Fruit fly (Drosophila melanogaster) whole organism, embryonic: ENCODE data around the gene mei-218.
A peak's percentile ranks its signal among the peaks of the same experiment; 100 is the strongest.

ENCODE experiments used
- Ada2b ChIP-seq: fragments of 200-800 bp; sonication (Bioruptor generic); IDR thresholded peaks from 2 replicates; pipeline ENCODE4 v1.3.6; 2022; ENCODE audit warnings: missing biosample characterization, missing genetic modification characterization
- B-H2 ChIP-seq: fragments of 200-800 bp; sonication (Bioruptor generic); optimal IDR thresholded peaks from 2 replicates; lab custom pipeline; 2018; ENCODE audit warnings: missing biosample characterization, mild to moderate bottlenecking, missing genetic modification characterization
- CG10321 ChIP-seq: fragments of 200-800 bp; sonication (Bioruptor generic); IDR thresholded peaks from 2 replicates; pipeline ENCODE4 v1.3.6; 2022; ENCODE audit warnings: missing biosample characterization, missing genetic modification characterization
- CG11398 ChIP-seq: fragments of 200-800 bp; sonication (Bioruptor generic); optimal IDR thresholded peaks from 2 replicates; lab custom pipeline; 2016; ENCODE audit warnings: missing biosample characterization, missing genetic modification characterization
- CG12071 ChIP-seq: fragments of 200-800 bp; sonication (Bioruptor generic); optimal IDR thresholded peaks from 3 replicates; lab custom pipeline; 2018; ENCODE audit warnings: missing biosample characterization, mild to moderate bottlenecking, missing genetic modification characterization
- CG12769 ChIP-seq: fragments of 200-800 bp; sonication (Bioruptor generic); optimal IDR thresholded peaks from 2 replicates; lab custom pipeline; 2019; ENCODE audit warnings: missing biosample characterization, mild to moderate bottlenecking, missing genetic modification characterization, moderate library complexity
- CG14014 ChIP-seq: fragments of 200-800 bp; sonication (Bioruptor generic); IDR thresholded peaks from 2 replicates; pipeline ENCODE4 v1.3.6; 2022; ENCODE audit warnings: missing biosample characterization, missing genetic modification characterization
- CG14667 ChIP-seq: fragments of 200-800 bp; sonication (Bioruptor generic); IDR thresholded peaks from 2 replicates; pipeline ENCODE4 v1.3.6; 2022; ENCODE audit warnings: missing biosample characterization, missing genetic modification characterization
- CG1602 ChIP-seq: fragments of 200-800 bp; sonication (Bioruptor generic); optimal IDR thresholded peaks from 3 replicates; lab custom pipeline; 2016; ENCODE audit warnings: missing biosample characterization, missing genetic modification characterization
- CG17328 ChIP-seq: fragments of 200-800 bp; sonication (Bioruptor generic); IDR thresholded peaks from 2 replicates; pipeline ENCODE4 v1.3.6; 2022; ENCODE audit warnings: missing biosample characterization, missing genetic modification characterization
- CG18011 ChIP-seq: fragments of 200-800 bp; sonication (Bioruptor generic); optimal IDR thresholded peaks from 2 replicates; lab custom pipeline; 2017; ENCODE audit warnings: missing biosample characterization, missing genetic modification characterization, mild to moderate bottlenecking, moderate library complexity, missing genotype
- CG30403 ChIP-seq: fragments of 200-800 bp; sonication (Bioruptor generic); optimal IDR thresholded peaks from 3 replicates; lab custom pipeline; 2016; ENCODE audit warnings: missing biosample characterization, missing genetic modification characterization
- CG30431 ChIP-seq: fragments of 200-800 bp; sonication (Bioruptor generic); optimal IDR thresholded peaks from 2 replicates; lab custom pipeline; 2017; ENCODE audit warnings: missing biosample characterization, missing genetic modification characterization
- CG34422 ChIP-seq: fragments of 200-800 bp; sonication (Bioruptor generic); IDR thresholded peaks from 3 replicates; pipeline ENCODE4 v1.3.6; 2022; ENCODE audit warnings: missing biosample characterization, missing genetic modification characterization
- CG42726 ChIP-seq: fragments of 200-800 bp; sonication (Bioruptor generic); IDR thresholded peaks from 2 replicates; pipeline ENCODE4 v1.3.6; 2022; ENCODE audit warnings: missing biosample characterization, missing genetic modification characterization; ENCODE audit not compliant: partially characterized antibody
- CG6683 ChIP-seq: fragments of 200-800 bp; sonication (Bioruptor generic); optimal IDR thresholded peaks from 2 replicates; lab custom pipeline; 2017; ENCODE audit warnings: missing biosample characterization, mild to moderate bottlenecking, missing genetic modification characterization, missing genetic modification reagents
- CG7271 ChIP-seq: fragments of 200-800 bp; sonication (Bioruptor generic); optimal IDR thresholded peaks from 2 replicates; lab custom pipeline; 2018; ENCODE audit warnings: missing biosample characterization, mild to moderate bottlenecking, missing genetic modification characterization, moderate library complexity
- CG7745 ChIP-seq: fragments of 200-800 bp; sonication (Bioruptor generic); optimal IDR thresholded peaks from 2 replicates; lab custom pipeline; 2018; ENCODE audit warnings: missing biosample characterization, mild to moderate bottlenecking, missing genetic modification characterization, moderate library complexity
- CG7839 ChIP-seq: fragments of 200-800 bp; sonication (Bioruptor generic); optimal IDR thresholded peaks from 3 replicates; lab custom pipeline; 2018; ENCODE audit warnings: missing biosample characterization, mild to moderate bottlenecking, missing genetic modification characterization, moderate library complexity
- CG7928 ChIP-seq: fragments of 200-800 bp; sonication (Bioruptor generic); optimal IDR thresholded peaks from 2 replicates; lab custom pipeline; 2017; ENCODE audit warnings: missing biosample characterization, mild to moderate bottlenecking, missing genetic modification characterization
- CG7963 ChIP-seq: fragments of 200-800 bp; sonication (Bioruptor generic); IDR thresholded peaks from 3 replicates; pipeline ENCODE4 v1.3.6; 2022; ENCODE audit warnings: missing biosample characterization, missing genetic modification characterization; ENCODE audit not compliant: partially characterized antibody
- CG8944 ChIP-seq: fragments of 200-800 bp; sonication (Bioruptor generic); optimal IDR thresholded peaks from 3 replicates; lab custom pipeline; 2016; ENCODE audit warnings: missing biosample characterization, missing genetic modification characterization
- CG9932 ChIP-seq: fragments of 200-800 bp; sonication (Bioruptor generic); IDR thresholded peaks from 2 replicates; pipeline ENCODE4 v1.3.6; 2022; ENCODE audit warnings: missing biosample characterization, missing genetic modification characterization
- Fer1 ChIP-seq: fragments of 200-800 bp; sonication (Bioruptor generic); optimal IDR thresholded peaks from 2 replicates; lab custom pipeline; 2017; ENCODE audit warnings: missing biosample characterization, mild to moderate bottlenecking, missing genetic modification characterization
- HmgZ ChIP-seq: fragments of 200-800 bp; sonication (Bioruptor generic); optimal IDR thresholded peaks from 2 replicates; lab custom pipeline; 2018; ENCODE audit warnings: missing biosample characterization, mild to moderate bottlenecking, missing genetic modification characterization
- NC2β ChIP-seq: fragments of 200-800 bp; sonication (Bioruptor generic); optimal IDR thresholded peaks from 2 replicates; lab custom pipeline; 2016; ENCODE audit warnings: missing biosample characterization, missing genetic modification characterization
- Optix ChIP-seq: fragments of 200-800 bp; sonication (Bioruptor generic); IDR thresholded peaks from 3 replicates; pipeline ENCODE4 v1.3.6; 2022; ENCODE audit warnings: missing biosample characterization, missing genetic modification characterization
- PHDP ChIP-seq: fragments of 200-800 bp; sonication (Bioruptor generic); optimal IDR thresholded peaks from 3 replicates; lab custom pipeline; 2018; ENCODE audit warnings: missing biosample characterization, mild to moderate bottlenecking, missing genetic modification characterization, moderate library complexity
- Vsx1 ChIP-seq: fragments of 200-800 bp; sonication (Bioruptor generic); optimal IDR thresholded peaks from 2 replicates; lab custom pipeline; 2017; ENCODE audit warnings: missing biosample characterization, mild to moderate bottlenecking, missing genetic modification characterization, missing genetic modification reagents
- ato ChIP-seq: fragments of 200-800 bp; sonication (Bioruptor generic); IDR thresholded peaks from 2 replicates; pipeline ENCODE4 v1.3.6; 2022; ENCODE audit warnings: missing biosample characterization, missing genetic modification characterization; ENCODE audit not compliant: partially characterized antibody
- cad ChIP-seq: fragments of >200 bp; optimal IDR thresholded peaks from 2 replicates; lab custom pipeline; 2017; ENCODE audit warnings: missing biosample characterization, missing genetic modification characterization
- crol ChIP-seq: fragments of 200-800 bp; sonication (Bioruptor generic); IDR thresholded peaks from 2 replicates; pipeline ENCODE4 v1.3.6; 2022; ENCODE audit warnings: missing biosample characterization, missing genetic modification characterization
- disco-r ChIP-seq: fragments of 200-800 bp; sonication (Bioruptor generic); optimal IDR thresholded peaks from 2 replicates; lab custom pipeline; 2016; ENCODE audit warnings: missing biosample characterization, missing genetic modification characterization
- eve ChIP-seq, 2 experiments: fragments of >200 bp; optimal IDR thresholded peaks; 2 replicates each; lab custom pipeline; 2017; ENCODE audit warnings: missing biosample characterization in 2 of 2, missing genetic modification characterization in 2 of 2
- exex ChIP-seq: fragments of 200-800 bp; sonication (Bioruptor generic); optimal IDR thresholded peaks from 4 replicates; lab custom pipeline; 2018; ENCODE audit warnings: missing biosample characterization, mild to moderate bottlenecking, missing genetic modification characterization, moderate library complexity
- jing ChIP-seq: fragments of 200-800 bp; sonication (Bioruptor generic); optimal IDR thresholded peaks from 2 replicates; lab custom pipeline; 2018; ENCODE audit warnings: missing biosample characterization, mild to moderate bottlenecking, missing genetic modification characterization
- kah ChIP-seq: fragments of 200-800 bp; sonication (Bioruptor generic); optimal IDR thresholded peaks from 2 replicates; lab custom pipeline; 2018; ENCODE audit warnings: missing biosample characterization, mild to moderate bottlenecking, missing genetic modification characterization
- peb ChIP-seq: fragments of 200-800 bp; sonication (Bioruptor generic); IDR thresholded peaks from 2 replicates; pipeline ENCODE4 v1.3.6; 2022; ENCODE audit warnings: missing biosample characterization, missing genetic modification characterization
- prd ChIP-seq, 3 experiments: fragments of >200 bp in 2 of 3; fragments of 200-800 bp in 1 of 3; sonication (Bioruptor generic) in 1 of 3; optimal IDR thresholded peaks in 2 of 3; IDR thresholded peaks in 1 of 3; 2 replicates in 2 of 3; 3 replicates in 1 of 3; pipeline versions ENCODE4 v1.3.6 to Lab custom; 2017 to 2022; ENCODE audit warnings: missing biosample characterization in 1 of 3, missing genetic modification characterization in 1 of 3
- pum ChIP-seq: fragments of 200-800 bp; sonication (Bioruptor generic); optimal IDR thresholded peaks from 2 replicates; lab custom pipeline; 2016; ENCODE audit warnings: missing biosample characterization, missing genetic modification characterization
- ranshi ChIP-seq: fragments of 200-800 bp; sonication (Bioruptor generic); IDR thresholded peaks from 2 replicates; pipeline ENCODE4 v1.3.6; 2022; ENCODE audit warnings: missing biosample characterization, missing genetic modification characterization
- slbo ChIP-seq: fragments of 200-800 bp; sonication (Bioruptor generic); IDR thresholded peaks from 2 replicates; pipeline ENCODE4 v1.3.6; 2022; ENCODE audit warnings: missing biosample characterization, missing genetic modification characterization
- tgo ChIP-seq: fragments of 200-800 bp; sonication (Bioruptor generic); IDR thresholded peaks from 3 replicates; pipeline ENCODE4 v1.3.6; 2022; ENCODE audit warnings: missing biosample characterization, missing genetic modification characterization
- tin ChIP-seq: fragments of 200-800 bp; sonication (Bioruptor generic); optimal IDR thresholded peaks from 3 replicates; lab custom pipeline; 2016; ENCODE audit warnings: missing biosample characterization, missing genetic modification characterization
- tll ChIP-seq, 2 experiments: fragments of 200-800 bp in 1 of 2; fragments of >200 bp in 1 of 2; sonication (Bioruptor generic) in 1 of 2; optimal IDR thresholded peaks; 2 replicates each; lab custom pipeline; 2017 to 2019; ENCODE audit warnings: missing biosample characterization in 2 of 2, missing genetic modification characterization in 2 of 2, mild to moderate bottlenecking in 1 of 2, moderate library complexity in 1 of 2
- trh ChIP-seq: fragments of 200-800 bp; sonication (Bioruptor generic); optimal IDR thresholded peaks from 2 replicates; lab custom pipeline; 2016; ENCODE audit warnings: missing biosample characterization, missing genetic modification characterization
- twi ChIP-seq: fragments of 200-800 bp; optimal IDR thresholded peaks from 2 replicates; lab custom pipeline; 2019; ENCODE audit warnings: missing biosample characterization, mild to moderate bottlenecking, missing genetic modification characterization, moderate library complexity
- vnd ChIP-seq: fragments of 200-800 bp; sonication (Bioruptor generic); IDR thresholded peaks from 3 replicates; pipeline ENCODE4 v1.3.6; 2022; ENCODE audit warnings: missing biosample characterization, missing genetic modification characterization; ENCODE audit not compliant: partially characterized antibody
- wek ChIP-seq: fragments of 200-800 bp; sonication (Bioruptor generic); optimal IDR thresholded peaks from 3 replicates; lab custom pipeline; 2018; ENCODE audit warnings: missing biosample characterization, mild to moderate bottlenecking, missing genetic modification characterization, moderate library complexity

mei-218 gene

dm6 chrX:17123545-17124203, 19.1 kb downstream of the mei-218 start:
- TF ChIP-seq cad (no peak), CG7839 (tag; lab: Kevin White, UChicago) (peak; percentile 78), CG9932 (GFP tag; lab: Robert Waterston, UW) (peak; percentile 72), crol (GFP tag; lab: Robert Waterston, UW) (peak; percentile 82), NC2β (no peak), CG10321 (GFP tag; lab: Robert Waterston, UW) (no peak), CG34422 (GFP tag; lab: Robert Waterston, UW) (0 out of 3 replicates have a peak, but pooled peaks have one; percentile 60), CG1602 (GFP tag; lab: Kevin White, UChicago) (peak; percentile 18), tll (GFP tag; optimal IDR thresholded peaks at IDR 0.05; lab: Kevin White, UChicago) (no peak), CG7271 (tag; lab: Kevin White, UChicago) (no peak), kah (GFP tag; lab: Kevin White, UChicago) (no peak), CG17328 (GFP tag; lab: Robert Waterston, UW) (peak; percentile 69), PHDP (peak; percentile 82), CG12769 (peak; percentile 90), CG14667 (peak; percentile 37; the same call in 1 of the 2 replicates), CG42726 (GFP tag; lab: Robert Waterston, UW) (no peak), prd (optimal IDR thresholded peaks at IDR 0.05; lab: Kevin White, UChicago) (no peak), prd (GFP tag; IDR thresholded peaks at IDR 0.05; lab: Robert Waterston, UW) (peak; percentile 73), tin (GFP tag; lab: Kevin White, UChicago) (peak; percentile 52), CG7928 (GFP tag; lab: Kevin White, UChicago) (peak; percentile 11), CG12071 (GFP tag; lab: Kevin White, UChicago) (peak; percentile 61), Ada2b (peak; percentile 70), Fer1 (peak; percentile 77), vnd (GFP tag; lab: Robert Waterston, UW) (no peak), CG7745 (tag; lab: Kevin White, UChicago) (no peak), ato (GFP tag; lab: Robert Waterston, UW) (no peak), disco-r (GFP tag; lab: Kevin White, UChicago) (no peak), Vsx1 (GFP tag; lab: Kevin White, UChicago) (no peak), exex (no peak), wek (GFP tag; lab: Kevin White, UChicago) (peak; percentile 33), CG14014 (GFP tag; lab: Robert Waterston, UW) (peak; percentile 79; the same call in 1 of the 2 replicates), CG30403 (GFP tag; lab: Kevin White, UChicago) (peak; percentile 77), HmgZ (tag; lab: Kevin White, UChicago) (peak; percentile 24), CG30431 (GFP tag; lab: Kevin White, UChicago) (peak; percentile 39), CG11398 (GFP tag; lab: Kevin White, UChicago) (peak; percentile 7), peb (GFP tag; lab: Robert Waterston, UW) (peak; percentile 62), Optix (GFP tag; lab: Robert Waterston, UW) (0 out of 3 replicates have a peak, but pooled peaks have one; percentile 50), ranshi (GFP tag; lab: Robert Waterston, UW) (peak; percentile 76), CG18011 (GFP tag; lab: Kevin White, UChicago) (peak; percentile 35), twi (tag; lab: Kevin White, UChicago) (no peak), tgo (GFP tag; lab: Robert Waterston, UW) (peak; percentile 58; the same call in 2 of the 3 replicates), slbo (GFP tag; lab: Robert Waterston, UW) (peak; percentile 82), CG7963 (GFP tag; lab: Robert Waterston, UW) (no peak), trh (peak; percentile 13), eve (GFP tag; optimal IDR thresholded peaks at IDR 0.05; lab: Kevin White, UChicago) (peak in 1 of 2 experiments; percentile 87), CG6683 (GFP tag; lab: Kevin White, UChicago) (peak; percentile 53), jing (GFP tag; lab: Kevin White, UChicago) (peak; percentile 48), pum (GFP tag; lab: Kevin White, UChicago) (peak; percentile 43), B-H2 (no peak), CG8944 (peak; percentile 13)
